Fruit fly (Drosophila melanogaster) whole organism, prepupa: ENCODE measurements around the gene Fum2.

Source experiments
- Blimp-1 ChIP-seq: fragments of 200-800 bp; sonication (Bioruptor generic); optimal IDR thresholded peaks from 3 replicates; lab custom pipeline; 2017; ENCODE audit warnings: missing biosample characterization, missing genetic modification characterization, mild to moderate bottlenecking, moderate library complexity, missing genetic modification reagents
- CG10669 ChIP-seq: fragments of 200-800 bp; sonication (Bioruptor generic); optimal IDR thresholded peaks from 3 replicates; lab custom pipeline; 2018; ENCODE audit warnings: missing biosample characterization, mild to moderate bottlenecking, missing genetic modification characterization, moderate library complexity
- CG11294 ChIP-seq: fragments of 200-800 bp; sonication (Bioruptor generic); IDR thresholded peaks from 2 replicates; pipeline ENCODE4 v1.3.6; 2022; ENCODE audit warnings: missing biosample characterization, missing genetic modification characterization
- CG11762 ChIP-seq: fragments of 200-800 bp; sonication (Bioruptor generic); optimal IDR thresholded peaks from 3 replicates; lab custom pipeline; 2016; ENCODE audit warnings: missing biosample characterization, missing genetic modification characterization; ENCODE audit not compliant: insufficient read depth
- CG11902 ChIP-seq: fragments of 200-800 bp; sonication (Bioruptor generic); optimal IDR thresholded peaks from 3 replicates; lab custom pipeline; 2016; ENCODE audit warnings: missing biosample characterization, missing genetic modification characterization
- CG15336 ChIP-seq: fragments of 200-800 bp; sonication (Bioruptor generic); IDR thresholded peaks from 2 replicates; pipeline ENCODE4 v1.3.6; 2022; ENCODE audit warnings: missing biosample characterization, missing genetic modification characterization
- CG16779 ChIP-seq: fragments of 200-800 bp; sonication (Bioruptor generic); optimal IDR thresholded peaks from 3 replicates; lab custom pipeline; 2017; ENCODE audit warnings: missing biosample characterization, mild to moderate bottlenecking, missing genetic modification characterization
- CG3032 ChIP-seq: fragments of 200-800 bp; optimal IDR thresholded peaks from 2 replicates; lab custom pipeline; 2019; ENCODE audit warnings: missing biosample characterization, mild to moderate bottlenecking, missing genetic modification characterization, moderate library complexity
- CG31627 ChIP-seq: fragments of 200-800 bp; sonication (Bioruptor generic); optimal IDR thresholded peaks from 3 replicates; lab custom pipeline; 2016; ENCODE audit warnings: missing biosample characterization, missing genetic modification characterization
- CG32006 ChIP-seq: fragments of 200-800 bp; sonication (Bioruptor generic); optimal IDR thresholded peaks from 3 replicates; lab custom pipeline; 2017; ENCODE audit warnings: missing biosample characterization, mild to moderate bottlenecking, missing genetic modification characterization
- CG34406 ChIP-seq: fragments of 200-800 bp; sonication (Bioruptor generic); optimal IDR thresholded peaks from 3 replicates; lab custom pipeline; 2016; ENCODE audit warnings: missing biosample characterization, missing genetic modification characterization
- CG4318 ChIP-seq: fragments of 200-800 bp; sonication (Bioruptor generic); optimal IDR thresholded peaks from 3 replicates; lab custom pipeline; 2017; ENCODE audit warnings: missing biosample characterization, mild to moderate bottlenecking, missing genetic modification characterization
- CG6163 ChIP-seq: fragments of 200-800 bp; sonication (Bioruptor generic); IDR thresholded peaks from 3 replicates; pipeline ENCODE4 v1.3.6; 2022; ENCODE audit warnings: missing biosample characterization, missing genetic modification characterization
- CG6276 ChIP-seq: fragments of 200-800 bp; sonication (Bioruptor generic); optimal IDR thresholded peaks from 2 replicates; lab custom pipeline; 2017; ENCODE audit warnings: missing biosample characterization, mild to moderate bottlenecking, missing genetic modification characterization
- CG6792 ChIP-seq: fragments of 200-800 bp; sonication (Bioruptor generic); optimal IDR thresholded peaks from 3 replicates; lab custom pipeline; 2016; ENCODE audit warnings: missing biosample characterization, missing genetic modification characterization
- CG6808 ChIP-seq: fragments of 200-800 bp; sonication (Bioruptor generic); optimal IDR thresholded peaks from 3 replicates; lab custom pipeline; 2017; ENCODE audit warnings: missing biosample characterization, missing genetic modification characterization, mild to moderate bottlenecking, moderate library complexity, missing genetic modification reagents
- CG6854 ChIP-seq: fragments of 200-800 bp; sonication (Bioruptor generic); optimal IDR thresholded peaks from 2 replicates; lab custom pipeline; 2017; ENCODE audit warnings: missing biosample characterization, mild to moderate bottlenecking, missing genetic modification characterization
- CG7368 ChIP-seq: fragments of 200-800 bp; sonication (Bioruptor generic); optimal IDR thresholded peaks from 3 replicates; lab custom pipeline; 2016; ENCODE audit warnings: missing biosample characterization, missing genetic modification characterization
- CG8632 ChIP-seq: fragments of 200-800 bp; sonication (Bioruptor generic); optimal IDR thresholded peaks from 3 replicates; lab custom pipeline; 2016; ENCODE audit warnings: missing biosample characterization, missing genetic modification characterization
- CG9139 ChIP-seq: fragments of 200-800 bp; sonication (Bioruptor generic); optimal IDR thresholded peaks from 3 replicates; lab custom pipeline; 2017; ENCODE audit warnings: missing biosample characterization, mild to moderate bottlenecking, missing genetic modification characterization
- Eip93F ChIP-seq: fragments of 200-800 bp; sonication (Bioruptor generic); optimal IDR thresholded peaks from 2 replicates; lab custom pipeline; 2016; ENCODE audit warnings: missing biosample characterization, mild to moderate bottlenecking, missing genetic modification characterization
- Ets21C ChIP-seq: fragments of 200-800 bp; sonication (Bioruptor generic); optimal IDR thresholded peaks from 3 replicates; lab custom pipeline; 2016; ENCODE audit warnings: missing biosample characterization, missing genetic modification characterization
- Ets96B ChIP-seq: fragments of 200-800 bp; optimal IDR thresholded peaks from 2 replicates; lab custom pipeline; 2019; ENCODE audit warnings: missing biosample characterization, mild to moderate bottlenecking, missing genetic modification characterization, moderate library complexity
- Hr38 ChIP-seq: sonication (Bioruptor generic); optimal IDR thresholded peaks from 2 replicates; lab custom pipeline; 2016; ENCODE audit warnings: missing biosample characterization, missing genetic modification characterization
- Hr39 ChIP-seq: fragments of 200-800 bp; sonication (Bioruptor generic); optimal IDR thresholded peaks from 2 replicates; lab custom pipeline; 2016; ENCODE audit warnings: missing biosample characterization, missing genetic modification characterization
- Hr4 ChIP-seq: fragments of 200-800 bp; sonication (Bioruptor generic); optimal IDR thresholded peaks from 3 replicates; lab custom pipeline; 2016; ENCODE audit warnings: missing biosample characterization, missing genetic modification characterization
- Lpt ChIP-seq: fragments of 200-800 bp; sonication (Bioruptor generic); optimal IDR thresholded peaks from 3 replicates; lab custom pipeline; 2016; ENCODE audit warnings: missing biosample characterization, missing genetic modification characterization
- Met ChIP-seq: fragments of 200-800 bp; sonication (Bioruptor generic); optimal IDR thresholded peaks from 3 replicates; lab custom pipeline; 2016; ENCODE audit warnings: missing biosample characterization, missing genetic modification characterization
- Smox ChIP-seq: fragments of 200-800 bp; sonication (Bioruptor generic); optimal IDR thresholded peaks from 3 replicates; lab custom pipeline; 2016; ENCODE audit warnings: missing biosample characterization, missing genetic modification characterization
- Sox102F ChIP-seq: fragments of 200-800 bp; sonication (Bioruptor generic); optimal IDR thresholded peaks from 2 replicates; lab custom pipeline; 2016; ENCODE audit warnings: missing biosample characterization, mild to moderate bottlenecking, missing genetic modification characterization
- achi ChIP-seq: fragments of 200-800 bp; sonication (Bioruptor generic); optimal IDR thresholded peaks from 3 replicates; lab custom pipeline; 2016; ENCODE audit warnings: missing biosample characterization, missing genetic modification characterization
- acj6 ChIP-seq: fragments of 200-800 bp; sonication (Bioruptor generic); optimal IDR thresholded peaks from 3 replicates; lab custom pipeline; 2016; ENCODE audit warnings: missing biosample characterization, missing genetic modification characterization
- cyc ChIP-seq: fragments of 200-800 bp; sonication (Bioruptor generic); optimal IDR thresholded peaks from 3 replicates; lab custom pipeline; 2016; ENCODE audit warnings: missing biosample characterization, missing genetic modification characterization
- dac ChIP-seq: fragments of 200-800 bp; sonication (Bioruptor generic); optimal IDR thresholded peaks from 2 replicates; lab custom pipeline; 2017; ENCODE audit warnings: missing biosample characterization, mild to moderate bottlenecking, missing genetic modification characterization
- dsx ChIP-seq: fragments of 200-800 bp; optimal IDR thresholded peaks from 3 replicates; lab custom pipeline; 2019; ENCODE audit warnings: missing biosample characterization, mild to moderate bottlenecking, missing genetic modification characterization, moderate library complexity; ENCODE audit not compliant: poor library complexity, severe bottlenecking
- eg ChIP-seq: fragments of 200-800 bp; sonication (Bioruptor generic); IDR thresholded peaks from 3 replicates; pipeline ENCODE4 v1.3.6; 2022; ENCODE audit warnings: missing biosample characterization, missing genetic modification characterization
- esn ChIP-seq: fragments of 200-800 bp; sonication (Bioruptor generic); optimal IDR thresholded peaks from 2 replicates; lab custom pipeline; 2016; ENCODE audit warnings: missing biosample characterization, mild to moderate bottlenecking, missing genetic modification characterization, moderate library complexity
- fd85E ChIP-seq: fragments of 200-800 bp; sonication (Bioruptor generic); optimal IDR thresholded peaks from 3 replicates; lab custom pipeline; 2016; ENCODE audit warnings: missing biosample characterization, missing genetic modification characterization
- fkh ChIP-seq: fragments of 200-800 bp; sonication (Bioruptor generic); optimal IDR thresholded peaks from 3 replicates; lab custom pipeline; 2017; ENCODE audit warnings: missing biosample characterization, mild to moderate bottlenecking, missing genetic modification characterization, moderate library complexity
- lz ChIP-seq: fragments of 200-800 bp; sonication (Bioruptor generic); optimal IDR thresholded peaks from 3 replicates; lab custom pipeline; 2016; ENCODE audit warnings: missing biosample characterization, missing genetic modification characterization
- net ChIP-seq: fragments of 200-800 bp; sonication (Bioruptor generic); optimal IDR thresholded peaks from 3 replicates; lab custom pipeline; 2016; ENCODE audit warnings: missing biosample characterization, missing genetic modification characterization
- pdm3 ChIP-seq: fragments of 200-800 bp; sonication (Bioruptor generic); optimal IDR thresholded peaks from 3 replicates; lab custom pipeline; 2016; ENCODE audit warnings: missing biosample characterization, missing genetic modification characterization
- salr ChIP-seq, 2 experiments: fragments of 200-800 bp; sonication (Bioruptor generic); optimal IDR thresholded peaks; 3 replicates each; lab custom pipeline; 2016 to 2018; ENCODE audit warnings: missing biosample characterization in 2 of 2, missing genetic modification characterization in 2 of 2, mild to moderate bottlenecking in 1 of 2
- spab ChIP-seq: fragments of 200-800 bp; sonication (Bioruptor generic); optimal IDR thresholded peaks from 2 replicates; lab custom pipeline; 2017; ENCODE audit warnings: missing biosample characterization, mild to moderate bottlenecking, missing genetic modification characterization, missing genetic modification reagents
- ss ChIP-seq, 2 experiments: fragments of 200-800 bp; sonication (Bioruptor generic); optimal IDR thresholded peaks; 2 replicates in 1 of 2; 3 replicates in 1 of 2; lab custom pipeline; 2017 to 2018; ENCODE audit warnings: mild to moderate bottlenecking in 2 of 2, missing biosample characterization in 2 of 2, missing genetic modification characterization in 2 of 2, moderate library complexity in 1 of 2
- vri ChIP-seq: fragments of 200-800 bp; sonication (Bioruptor generic); optimal IDR thresholded peaks from 3 replicates; lab custom pipeline; 2016; ENCODE audit warnings: missing biosample characterization, mild to moderate bottlenecking, missing genetic modification characterization

Fum2 gene

DNA sequence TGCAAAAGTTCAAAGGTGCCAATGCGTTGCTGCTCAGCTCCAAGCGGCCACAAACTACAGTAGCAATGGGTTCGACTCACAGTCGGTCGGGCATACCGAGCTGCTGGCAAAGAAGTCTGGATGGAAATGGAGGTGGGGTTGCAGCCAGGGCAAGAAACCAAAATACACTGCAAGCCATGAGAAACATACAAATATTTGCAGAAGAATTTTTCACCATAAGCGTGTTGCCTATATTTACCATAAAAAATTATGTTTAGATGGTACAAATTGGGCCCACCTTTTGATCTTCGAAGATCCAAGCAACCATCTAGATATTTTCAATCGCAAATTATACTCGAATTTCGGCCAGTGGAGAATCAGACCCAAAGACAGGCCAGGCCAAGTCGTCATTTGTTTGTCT lies 34.7 kb upstream of the Fum2 start (continued):
- no peak for TF ChIP-seq vri (GFP tag; lab: Kevin White, UChicago)
- TF ChIP-seq spab (GFP tag; lab: Kevin White, UChicago) = no peak
- peak; percentile 9 for TF ChIP-seq Lpt (GFP tag; lab: Kevin White, UChicago)
- TF ChIP-seq esn (GFP tag; lab: Kevin White, UChicago) = peak; percentile 12
- TF ChIP-seq acj6 = peak; percentile 26
- TF ChIP-seq dsx (GFP tag; lab: Kevin White, UChicago) = peak; percentile 1
- no peak for TF ChIP-seq CG34406 (GFP tag; lab: Kevin White, UChicago)
- TF ChIP-seq salr (GFP tag; optimal IDR thresholded peaks at IDR 0.05; lab: Kevin White, UChicago) = peak in 1 of 2 experiments; percentile 6
- TF ChIP-seq pdm3 = no peak
- TF ChIP-seq Blimp-1 (GFP tag; lab: Kevin White, UChicago) = no peak
- no peak for TF ChIP-seq CG16779
- no peak for TF ChIP-seq Sox102F (GFP tag; lab: Kevin White, UChicago)
- TF ChIP-seq Ets21C (GFP tag; lab: Kevin White, UChicago) = no peak
- TF ChIP-seq achi = peak; percentile 31
- peak; percentile 24 for TF ChIP-seq Smox (GFP tag; lab: Kevin White, UChicago)
- TF ChIP-seq CG7368 (GFP tag; lab: Kevin White, UChicago) = no peak
- TF ChIP-seq dac (GFP tag; lab: Kevin White, UChicago) = no peak
- TF ChIP-seq eg (GFP tag; lab: Robert Waterston, UW) = no peak
- TF ChIP-seq cyc (GFP tag; lab: Kevin White, UChicago) = no peak
- TF ChIP-seq CG11902 (GFP tag; lab: Kevin White, UChicago) = no peak

DNA sequence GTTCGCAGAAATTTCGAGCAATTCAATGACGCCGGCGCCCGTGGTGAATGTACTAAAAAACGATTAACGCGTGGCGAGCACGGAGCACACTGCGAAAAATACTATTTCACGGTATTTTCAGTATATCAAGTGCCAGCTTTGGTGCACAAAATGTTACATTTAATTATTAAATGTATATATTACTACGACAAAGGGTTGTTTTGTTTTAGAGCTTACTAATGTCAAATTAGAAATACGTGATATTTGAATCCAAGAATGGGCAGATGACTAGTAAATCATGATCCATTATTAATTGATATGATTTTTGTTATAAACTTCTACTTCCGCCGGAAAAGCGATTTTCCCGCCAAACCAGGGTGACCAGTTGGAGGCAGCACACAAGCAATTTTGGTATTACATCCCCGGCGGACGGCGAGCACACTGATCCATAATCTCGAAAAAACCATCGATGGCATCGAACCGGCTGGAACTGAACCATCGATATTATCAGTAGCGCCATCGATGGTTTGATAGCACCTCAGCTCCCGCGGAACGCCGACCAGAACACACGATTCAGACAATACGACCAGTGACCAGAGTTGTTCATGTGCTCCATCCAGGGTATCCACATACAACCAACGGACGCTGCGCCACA lies 27.3 kb upstream of the Fum2 start, which contains the start of the genes CG3226 and Cdc7:
TSS of gene CG3226 (minus strand) at position 51 of the 634 bp plus-strand sequence.
TSS of gene Cdc7 (plus strand) at position 344 of the 634 bp plus-strand sequence.
- peak; percentile 74 for TF ChIP-seq CG6808 (GFP tag; lab: Kevin White, UChicago)
- TF ChIP-seq Ets96B = peak; percentile 32
- no peak for TF ChIP-seq Hr4 (GFP tag; lab: Kevin White, UChicago)
- TF ChIP-seq Ets21C (GFP tag; lab: Kevin White, UChicago) = no peak
- TF ChIP-seq dac (GFP tag; lab: Kevin White, UChicago) = peak; percentile 22
- TF ChIP-seq spab (GFP tag; lab: Kevin White, UChicago) = peak; percentile 18
- TF ChIP-seq CG6276 (GFP tag; lab: Kevin White, UChicago) = peak; percentile 9
- peak; percentile 54; the same call in 1 of the 3 replicates for TF ChIP-seq CG6163 (GFP tag; lab: Robert Waterston, UW)
- TF ChIP-seq dsx (GFP tag; lab: Kevin White, UChicago) = peak; percentile 33
- peak; percentile 64 to 78 for TF ChIP-seq ss (GFP tag; optimal IDR thresholded peaks at IDR 0.05; lab: Kevin White, UChicago)
- TF ChIP-seq CG8632 (GFP tag; lab: Kevin White, UChicago) = peak; percentile 60
- peak; percentile 50 for TF ChIP-seq lz (GFP tag; lab: Kevin White, UChicago)
- TF ChIP-seq CG34406 (GFP tag; lab: Kevin White, UChicago) = peak; percentile 64
- no peak for TF ChIP-seq CG11294 (GFP tag; lab: Robert Waterston, UW)
- TF ChIP-seq Blimp-1 (GFP tag; lab: Kevin White, UChicago) = peak; percentile 58
- peak; percentile 53; the same call in 1 of the 3 replicates for TF ChIP-seq eg (GFP tag; lab: Robert Waterston, UW)
- TF ChIP-seq CG4318 (GFP tag; lab: Kevin White, UChicago) = no peak
- no peak for TF ChIP-seq Hr38 (GFP tag; lab: Kevin White, UChicago)
- TF ChIP-seq CG31627 = peak; percentile 50
- TF ChIP-seq Met (GFP tag; lab: Kevin White, UChicago) = peak; percentile 72
- peak; percentile 53 for TF ChIP-seq CG9139 (GFP tag; lab: Kevin White, UChicago)
- peak; percentile 35 for TF ChIP-seq Lpt (GFP tag; lab: Kevin White, UChicago)
- TF ChIP-seq Eip93F (GFP tag; lab: Kevin White, UChicago) = peak; percentile 18
- peak; percentile 30 for TF ChIP-seq Hr39 (GFP tag; lab: Kevin White, UChicago)
- peak; percentile 57 for TF ChIP-seq CG10669
- TF ChIP-seq salr (GFP tag; optimal IDR thresholded peaks at IDR 0.05; lab: Kevin White, UChicago) = peak; percentile 4 to 27
- peak; percentile 69 for TF ChIP-seq pdm3
- no peak for TF ChIP-seq CG11902 (GFP tag; lab: Kevin White, UChicago)
- TF ChIP-seq fkh (GFP tag; lab: Kevin White, UChicago) = peak; percentile 56
- peak; percentile 45 for TF ChIP-seq CG3032 (tag; lab: Kevin White, UChicago)
- TF ChIP-seq net (GFP tag; lab: Kevin White, UChicago) = peak; percentile 70
- TF ChIP-seq CG32006 (GFP tag; lab: Kevin White, UChicago) = peak; percentile 42
- peak; percentile 64 for TF ChIP-seq CG6792 (GFP tag; lab: Kevin White, UChicago)
- peak; percentile 46 for TF ChIP-seq fd85E (GFP tag; lab: Kevin White, UChicago)
- TF ChIP-seq cyc (GFP tag; lab: Kevin White, UChicago) = peak; percentile 57
- TF ChIP-seq CG11762 (GFP tag; lab: Kevin White, UChicago) = peak; percentile 32
- no peak for TF ChIP-seq CG15336 (GFP tag; lab: Robert Waterston, UW)
- peak; percentile 66 for TF ChIP-seq CG6854 (GFP tag; lab: Kevin White, UChicago)
